Fruit fly (Drosophila melanogaster) whole organism, embryonic: ENCODE measurements around the gene MAGE.

Experiments
- Atf3 ChIP-seq: fragments of 200-800 bp; sonication (Bioruptor generic); optimal IDR thresholded peaks from 3 replicates; lab custom pipeline; 2016; ENCODE audit warnings: missing biosample characterization, missing genetic modification characterization
- B-H2 ChIP-seq: fragments of 200-800 bp; sonication (Bioruptor generic); optimal IDR thresholded peaks from 2 replicates; lab custom pipeline; 2018; ENCODE audit warnings: missing biosample characterization, mild to moderate bottlenecking, missing genetic modification characterization
- Bgb ChIP-seq: fragments of 200-800 bp; sonication (Bioruptor generic); IDR thresholded peaks from 2 replicates; pipeline ENCODE4 v1.3.6; 2022; ENCODE audit warnings: missing biosample characterization, missing genetic modification characterization; ENCODE audit not compliant: partially characterized antibody
- CG10543 ChIP-seq: fragments of 200-800 bp; sonication (Bioruptor generic); optimal IDR thresholded peaks from 3 replicates; lab custom pipeline; 2017; ENCODE audit warnings: missing biosample characterization, mild to moderate bottlenecking, missing genetic modification characterization, moderate library complexity
- CG11560 ChIP-seq: fragments of 200-800 bp; sonication (Bioruptor generic); IDR thresholded peaks from 3 replicates; pipeline ENCODE4 v1.3.6; 2022; ENCODE audit warnings: missing biosample characterization, missing genetic modification characterization
- CG12071 ChIP-seq: fragments of 200-800 bp; sonication (Bioruptor generic); optimal IDR thresholded peaks from 3 replicates; lab custom pipeline; 2018; ENCODE audit warnings: missing biosample characterization, mild to moderate bottlenecking, missing genetic modification characterization
- CG12236 ChIP-seq: fragments of 200-800 bp; sonication (Bioruptor generic); optimal IDR thresholded peaks from 2 replicates; lab custom pipeline; 2016; ENCODE audit warnings: missing biosample characterization, missing genetic modification characterization
- CG13287 ChIP-seq: fragments of 200-800 bp; sonication (Bioruptor generic); IDR thresholded peaks from 2 replicates; pipeline ENCODE4 v1.3.6; 2022; ENCODE audit warnings: missing biosample characterization, missing genetic modification characterization; ENCODE audit not compliant: partially characterized antibody
- CG13624 ChIP-seq: fragments of 200-800 bp; sonication (Bioruptor generic); optimal IDR thresholded peaks from 2 replicates; lab custom pipeline; 2016; ENCODE audit warnings: missing biosample characterization, missing genetic modification characterization
- CG13894 ChIP-seq: fragments of 200-800 bp; sonication (Bioruptor generic); optimal IDR thresholded peaks from 3 replicates; lab custom pipeline; 2018; ENCODE audit warnings: missing biosample characterization, mild to moderate bottlenecking, missing genetic modification characterization, moderate library complexity
- CG14860 ChIP-seq: fragments of 200-800 bp; sonication (Bioruptor generic); IDR thresholded peaks from 3 replicates; pipeline ENCODE4 v1.3.6; 2022; ENCODE audit warnings: missing biosample characterization, missing genetic modification characterization; ENCODE audit not compliant: partially characterized antibody
- CG31365 ChIP-seq: fragments of 200-800 bp; sonication (Bioruptor generic); optimal IDR thresholded peaks from 2 replicates; lab custom pipeline; 2018; ENCODE audit warnings: missing biosample characterization, mild to moderate bottlenecking, missing genetic modification characterization
- CG31441 ChIP-seq: fragments of 200-800 bp; sonication (Bioruptor generic); IDR thresholded peaks from 2 replicates; pipeline ENCODE4 v1.3.6; 2022; ENCODE audit warnings: missing biosample characterization, missing genetic modification characterization
- CG3838 ChIP-seq: fragments of 200-800 bp; sonication (Bioruptor generic); optimal IDR thresholded peaks from 3 replicates; lab custom pipeline; 2016; ENCODE audit warnings: missing biosample characterization, missing genetic modification characterization
- CG42726 ChIP-seq: fragments of 200-800 bp; sonication (Bioruptor generic); IDR thresholded peaks from 2 replicates; pipeline ENCODE4 v1.3.6; 2022; ENCODE audit warnings: missing biosample characterization, missing genetic modification characterization; ENCODE audit not compliant: partially characterized antibody
- CG6683 ChIP-seq: fragments of 200-800 bp; sonication (Bioruptor generic); optimal IDR thresholded peaks from 2 replicates; lab custom pipeline; 2017; ENCODE audit warnings: missing biosample characterization, mild to moderate bottlenecking, missing genetic modification characterization, missing genetic modification reagents
- CG7271 ChIP-seq: fragments of 200-800 bp; sonication (Bioruptor generic); optimal IDR thresholded peaks from 2 replicates; lab custom pipeline; 2018; ENCODE audit warnings: missing biosample characterization, mild to moderate bottlenecking, missing genetic modification characterization, moderate library complexity
- CG8359 ChIP-seq: fragments of 200-800 bp; sonication (Bioruptor generic); optimal IDR thresholded peaks from 2 replicates; lab custom pipeline; 2017; ENCODE audit warnings: missing biosample characterization, mild to moderate bottlenecking, missing genetic modification characterization, borderline replicate concordance
- CG8924 ChIP-seq: fragments of 200-800 bp; optimal IDR thresholded peaks from 3 replicates; lab custom pipeline; 2019; ENCODE audit warnings: missing biosample characterization, mild to moderate bottlenecking, missing genetic modification characterization, moderate library complexity
- CG9727 ChIP-seq: fragments of 200-800 bp; sonication (Bioruptor generic); optimal IDR thresholded peaks from 3 replicates; lab custom pipeline; 2017; ENCODE audit warnings: missing biosample characterization, mild to moderate bottlenecking, missing genetic modification characterization
- CrebB ChIP-seq: fragments of 200-800 bp; sonication (Bioruptor generic); optimal IDR thresholded peaks from 3 replicates; lab custom pipeline; 2018; ENCODE audit warnings: missing biosample characterization, mild to moderate bottlenecking, missing genetic modification characterization
- Dad ChIP-seq: fragments of 200-800 bp; sonication (Bioruptor generic); optimal IDR thresholded peaks from 3 replicates; lab custom pipeline; 2016; ENCODE audit warnings: missing biosample characterization, missing genetic modification characterization
- HLH3B ChIP-seq: fragments of 200-800 bp; sonication (Bioruptor generic); IDR thresholded peaks from 2 replicates; pipeline ENCODE4 v1.3.6; 2022; ENCODE audit warnings: missing biosample characterization, missing genetic modification characterization
- Hr78 ChIP-seq, 2 experiments: fragments of 200-800 bp in 1 of 2; fragments of >200 bp in 1 of 2; sonication (Bioruptor generic) in 1 of 2; optimal IDR thresholded peaks; 2 replicates each; lab custom pipeline; 2017 to 2019; ENCODE audit warnings: missing biosample characterization in 2 of 2, missing genetic modification characterization in 2 of 2, mild to moderate bottlenecking in 1 of 2, moderate library complexity in 1 of 2
- Lhr ChIP-seq: fragments of 200-800 bp; sonication (Bioruptor generic); optimal IDR thresholded peaks from 3 replicates; lab custom pipeline; 2017; ENCODE audit warnings: mild to moderate bottlenecking, missing biosample characterization, missing genetic modification reagents, missing genetic modification characterization
- Lpt ChIP-seq: fragments of >200 bp; optimal IDR thresholded peaks from 2 replicates; lab custom pipeline; 2018; ENCODE audit warnings: missing biosample characterization, missing genetic modification characterization
- Sox100B ChIP-seq: fragments of 200-800 bp; sonication (Bioruptor generic); optimal IDR thresholded peaks from 3 replicates; lab custom pipeline; 2018; ENCODE audit warnings: missing biosample characterization, mild to moderate bottlenecking, missing genetic modification characterization
- Sry-δ ChIP-seq: fragments of 200-800 bp; sonication (Bioruptor generic); optimal IDR thresholded peaks from 2 replicates; lab custom pipeline; 2016; ENCODE audit warnings: missing biosample characterization, missing genetic modification characterization
- Stat92E ChIP-seq, 3 experiments: fragments of >200 bp in 2 of 3; fragments of 200-800 bp in 1 of 3; sonication (Bioruptor generic) in 1 of 3; optimal IDR thresholded peaks; 2 replicates each; lab custom pipeline; 2017 to 2019; ENCODE audit warnings: missing biosample characterization in 3 of 3, missing genetic modification characterization in 3 of 3, mild to moderate bottlenecking in 1 of 3, moderate library complexity in 1 of 3
- Taf1 ChIP-seq: fragments of 200-800 bp; sonication (Bioruptor generic); IDR thresholded peaks from 2 replicates; pipeline ENCODE4 v1.3.6; 2022; ENCODE audit warnings: missing biosample characterization, missing genetic modification characterization
- amos ChIP-seq: fragments of 200-800 bp; sonication (Bioruptor generic); IDR thresholded peaks from 2 replicates; pipeline ENCODE4 v1.3.6; 2022; ENCODE audit warnings: missing biosample characterization, missing genetic modification characterization; ENCODE audit not compliant: partially characterized antibody
- br ChIP-seq: fragments of >200 bp; optimal IDR thresholded peaks from 2 replicates; lab custom pipeline; 2017
- cg ChIP-seq: fragments of 200-800 bp; sonication (Bioruptor generic); optimal IDR thresholded peaks from 3 replicates; lab custom pipeline; 2019; ENCODE audit warnings: missing biosample characterization, mild to moderate bottlenecking, missing genetic modification characterization, moderate library complexity
- chm ChIP-seq: fragments of 200-800 bp; sonication (Bioruptor generic); IDR thresholded peaks from 2 replicates; pipeline ENCODE4 v1.3.6; 2022; ENCODE audit warnings: missing biosample characterization, missing genetic modification characterization
- ci ChIP-seq: fragments of 200-800 bp; sonication (Bioruptor generic); IDR thresholded peaks from 3 replicates; pipeline ENCODE4 v1.3.6; 2022; ENCODE audit warnings: missing biosample characterization, missing genetic modification characterization
- en ChIP-seq: fragments of 200-800 bp; sonication (Bioruptor generic); optimal IDR thresholded peaks from 2 replicates; lab custom pipeline; 2016; ENCODE audit warnings: missing biosample characterization, missing genetic modification characterization
- esg ChIP-seq: fragments of 200-800 bp; sonication (Bioruptor generic); conservative IDR thresholded peaks from 2 replicates; pipeline ENCODE4 v1.3.6; 2022; ENCODE audit warnings: missing biosample characterization, missing genetic modification characterization
- gro ChIP-seq: fragments of 200-800 bp; sonication (Bioruptor generic); optimal IDR thresholded peaks from 2 replicates; lab custom pipeline; 2016; ENCODE audit warnings: missing biosample characterization, missing genetic modification characterization
- hkb ChIP-seq, 2 experiments: fragments of 200-800 bp in 1 of 2; fragments of >200 bp in 1 of 2; sonication (Bioruptor generic) in 1 of 2; IDR thresholded peaks in 1 of 2; optimal IDR thresholded peaks in 1 of 2; 2 replicates each; pipeline versions ENCODE4 v1.3.6 to Lab custom; 2017 to 2022; ENCODE audit warnings: missing biosample characterization in 1 of 2, missing genetic modification characterization in 1 of 2
- hth ChIP-seq: fragments of >200 bp; optimal IDR thresholded peaks from 2 replicates; lab custom pipeline; 2017; ENCODE audit warnings: inconsistent platforms
- inv ChIP-seq: fragments of 200-800 bp; sonication (Bioruptor generic); IDR thresholded peaks from 2 replicates; pipeline ENCODE4 v1.3.6; 2022; ENCODE audit warnings: missing biosample characterization, missing genetic modification characterization; ENCODE audit not compliant: partially characterized antibody
- kni ChIP-seq: fragments of 200-800 bp; sonication (Bioruptor generic); optimal IDR thresholded peaks from 3 replicates; lab custom pipeline; 2017; ENCODE audit warnings: mild to moderate bottlenecking, missing biosample characterization, missing genetic modification reagents, missing genetic modification characterization
- pzg ChIP-seq: fragments of 200-800 bp; sonication (Bioruptor generic); optimal IDR thresholded peaks from 3 replicates; lab custom pipeline; 2018; ENCODE audit warnings: missing biosample characterization, mild to moderate bottlenecking, missing genetic modification characterization, moderate library complexity
- slbo ChIP-seq: fragments of 200-800 bp; sonication (Bioruptor generic); IDR thresholded peaks from 2 replicates; pipeline ENCODE4 v1.3.6; 2022; ENCODE audit warnings: missing biosample characterization, missing genetic modification characterization
- tll ChIP-seq, 2 experiments: fragments of 200-800 bp in 1 of 2; fragments of >200 bp in 1 of 2; sonication (Bioruptor generic) in 1 of 2; optimal IDR thresholded peaks; 2 replicates each; lab custom pipeline; 2017 to 2019; ENCODE audit warnings: missing biosample characterization in 2 of 2, missing genetic modification characterization in 2 of 2, mild to moderate bottlenecking in 1 of 2, moderate library complexity in 1 of 2
- wek ChIP-seq: fragments of 200-800 bp; sonication (Bioruptor generic); optimal IDR thresholded peaks from 3 replicates; lab custom pipeline; 2018; ENCODE audit warnings: missing biosample characterization, mild to moderate bottlenecking, missing genetic modification characterization, moderate library complexity
- zen ChIP-seq: fragments of 200-800 bp; sonication (Bioruptor generic); optimal IDR thresholded peaks from 3 replicates; lab custom pipeline; 2018; ENCODE audit warnings: missing biosample characterization, mild to moderate bottlenecking, missing genetic modification characterization, moderate library complexity

Gene MAGE

DNA sequence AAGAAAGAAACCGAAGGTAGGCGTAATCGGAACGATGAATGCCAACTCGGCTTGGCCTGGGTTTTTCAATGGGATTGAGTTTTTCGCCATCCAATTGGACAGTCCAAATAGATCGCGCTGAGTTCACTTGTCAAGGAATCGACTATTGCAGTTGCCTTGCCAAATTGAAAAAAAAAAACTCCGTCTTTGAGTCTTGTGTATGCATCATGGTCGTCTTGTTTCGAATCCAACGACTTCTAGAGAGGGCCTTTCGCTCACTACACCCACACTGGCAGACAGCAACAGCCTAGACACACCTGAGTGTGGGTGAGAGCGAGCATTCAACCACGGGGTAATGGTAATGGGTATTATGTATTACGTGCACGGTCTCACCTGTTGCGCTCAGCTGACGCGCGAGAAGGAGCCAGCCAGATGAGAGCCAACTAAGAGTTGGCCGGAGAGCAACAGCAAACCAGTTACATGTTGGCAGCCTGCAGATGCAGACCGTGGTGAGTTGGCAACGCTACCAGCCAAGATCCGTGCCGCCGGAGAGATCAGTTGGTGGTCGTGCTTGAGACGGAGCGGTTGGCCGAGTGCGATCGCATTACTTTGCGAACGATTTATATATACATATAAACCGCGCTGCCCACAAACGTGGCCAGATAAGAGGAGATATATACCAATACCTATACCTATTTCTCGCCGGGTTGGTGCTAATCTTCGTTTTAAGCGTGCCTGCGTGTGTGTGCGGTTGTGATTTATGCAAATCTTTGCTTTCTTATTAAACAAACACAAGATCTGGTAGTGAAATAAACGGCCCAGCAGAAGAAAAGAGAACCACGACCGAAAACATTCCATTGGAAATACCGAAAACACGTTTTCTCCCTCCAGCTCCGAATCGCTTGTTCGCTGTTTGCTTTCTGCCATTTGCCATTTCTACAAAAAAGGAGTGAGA, 7.6 kb upstream of the MAGE start, which contains the start of gene sas (continued):
- TF ChIP-seq slbo (GFP tag; lab: Robert Waterston, UW) (no peak), CG31441 (GFP tag; lab: Robert Waterston, UW) (no peak), CG31365 (tag; lab: Kevin White, UChicago) (no peak), Bgb (GFP tag; lab: Robert Waterston, UW) (peak; percentile 32; the same call in 1 of the 2 replicates), Sox100B (GFP tag; lab: Kevin White, UChicago) (no peak), CG8359 (GFP tag; lab: Kevin White, UChicago) (no peak), zen (tag; lab: Kevin White, UChicago) (peak; percentile 36), hth (lab: Kevin White, UChicago) (no peak), CG6683 (GFP tag; lab: Kevin White, UChicago) (no peak), Dad (GFP tag; lab: Kevin White, UChicago) (peak; percentile 5), CG12236 (GFP tag; lab: Kevin White, UChicago) (no peak), wek (GFP tag; lab: Kevin White, UChicago) (no peak), Sry-δ (GFP tag; lab: Kevin White, UChicago) (no peak), Atf3 (GFP tag; lab: Kevin White, UChicago) (no peak), tll (GFP tag; optimal IDR thresholded peaks at IDR 0.05; lab: Kevin White, UChicago) (peak in 1 of 2 experiments; percentile 18), CG12071 (no peak), kni (peak; percentile 74), CG11560 (no peak), CG7271 (tag; lab: Kevin White, UChicago) (no peak), CG3838 (no peak), CG9727 (no peak), esg (GFP tag; lab: Robert Waterston, UW) (no peak), CG10543 (GFP tag; lab: Kevin White, UChicago) (peak; percentile 32), amos (GFP tag; lab: Robert Waterston, UW) (peak; percentile 28; the same call in 1 of the 2 replicates), CG13624 (no peak), en (GFP tag; lab: Kevin White, UChicago) (no peak), chm (GFP tag; lab: Robert Waterston, UW) (peak; percentile 47), CG13894 (peak; percentile 48), B-H2 (GFP tag; lab: Kevin White, UChicago) (no peak), cg (peak; percentile 64), Stat92E (GFP tag; optimal IDR thresholded peaks at IDR 0.05; lab: Kevin White, UChicago) (peak in 1 of 3 experiments; percentile 11), HLH3B (GFP tag; lab: Robert Waterston, UW) (no peak), CG8924 (peak; percentile 18), Taf1 (GFP tag; lab: Robert Waterston, UW) (no peak), gro (GFP tag; lab: Kevin White, UChicago) (no peak), Hr78 (GFP tag; optimal IDR thresholded peaks at IDR 0.05; lab: Kevin White, UChicago) (no peak), hkb (optimal IDR thresholded peaks at IDR 0.05; lab: Kevin White, UChicago) (no peak), hkb (GFP tag; IDR thresholded peaks at IDR 0.05; lab: Robert Waterston, UW) (0 out of 2 replicates have a peak, but pooled peaks have one; percentile 40), Lpt (GFP tag; lab: Kevin White, UChicago) (no peak), CG42726 (no peak), CG13287 (GFP tag; lab: Robert Waterston, UW) (peak; percentile 39; the same call in 1 of the 2 replicates), CrebB (no peak), ci (peak; percentile 45; the same call in 1 of the 3 replicates), br (lab: Kevin White, UChicago) (no peak), inv (no peak), CG14860 (no peak), pzg (GFP tag; lab: Kevin White, UChicago) (no peak), Lhr (no peak)
